Worm (Caenorhabditis elegans) whole organism, late embryonic: Measurements from ENCODE around the gene M88.3.

Experiments
- ceh-9 ChIP-seq: sonication (generic microtip); optimal IDR thresholded peaks from 2 replicates; lab custom pipeline; 2016; ENCODE audit warnings: mild to moderate bottlenecking, missing genetic modification characterization, inconsistent platforms, missing compliant biosample characterization
- elt-2 ChIP-seq: sonication (generic microtip); optimal IDR thresholded peaks from 2 replicates; lab custom pipeline; 2016; ENCODE audit warnings: missing genetic modification reagents, missing genetic modification characterization, missing compliant biosample characterization
- pqm-1 ChIP-seq: sonication (generic microtip); optimal IDR thresholded peaks from 2 replicates; lab custom pipeline; 2016; ENCODE audit warnings: missing genetic modification characterization, missing compliant biosample characterization
- sdc-2 ChIP-seq: sonication (generic microtip); optimal IDR thresholded peaks from 2 replicates; lab custom pipeline; 2016; ENCODE audit warnings: missing genotype, missing genetic modification characterization, missing compliant biosample characterization
- zip-5 ChIP-seq: sonication (generic microtip); optimal IDR thresholded peaks from 2 replicates; lab custom pipeline; 2016; ENCODE audit warnings: missing genetic modification characterization, missing compliant biosample characterization

DNA sequence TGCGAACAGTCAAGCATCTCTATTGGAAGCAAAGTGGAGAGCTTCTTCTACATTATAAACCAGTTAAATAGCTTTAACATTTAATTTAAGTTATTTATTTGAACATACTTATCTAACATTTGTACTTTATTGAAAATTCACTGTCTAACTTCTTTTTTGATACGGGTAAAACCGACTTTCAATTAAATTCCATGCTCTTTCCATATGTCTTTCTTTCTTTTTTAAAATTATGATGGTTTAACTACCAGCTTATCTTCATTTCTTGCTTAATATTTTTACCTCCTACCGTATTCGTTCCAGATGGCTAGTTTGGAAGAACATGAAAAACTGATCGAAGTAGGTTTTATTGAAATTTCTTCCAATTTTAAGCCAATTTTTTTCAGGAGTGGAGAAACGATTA lies 36.6 kb upstream of the M88.3 start, which contains the start of gene F35G12.12:
- TF ChIP-seq sdc-2 (tag; lab: Kevin White, UChicago) = no peak
- TF ChIP-seq zip-5 (tag; lab: Kevin White, UChicago) = no peak
- TF ChIP-seq elt-2 (tag; lab: Kevin White, UChicago) = no peak
- no peak for TF ChIP-seq ceh-9 (tag; lab: Kevin White, UChicago)
- TF ChIP-seq pqm-1 = no peak
